Fruit fly (Drosophila melanogaster): ENCODE data around the gene mesh.

DNA sequence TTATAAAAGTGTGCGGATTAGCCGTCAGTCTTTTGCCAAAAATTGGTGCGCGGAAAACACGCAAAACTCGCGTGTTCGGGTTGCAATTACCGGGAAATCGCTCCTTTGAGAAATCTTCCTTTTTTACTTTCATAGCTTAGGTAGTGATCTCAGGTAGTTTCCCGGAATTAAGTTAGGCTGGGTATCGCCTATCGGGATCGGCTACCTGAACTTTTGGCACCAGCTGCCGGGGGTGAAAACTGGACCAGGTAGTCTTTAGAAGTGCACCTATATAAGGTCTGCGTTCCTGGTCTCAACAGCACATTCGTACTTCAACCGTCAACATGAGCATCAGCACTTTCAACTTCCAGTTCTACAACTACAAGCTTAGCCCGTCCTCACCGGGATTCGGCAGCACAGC is 2.5 kb downstream of the mesh start, which contains the start of gene bnk:
- no peak for TF ChIP-seq CG8478 (optimal IDR thresholded peaks at IDR 0.05)
- no peak for TF ChIP-seq EcR (GFP tag; optimal IDR thresholded peaks at IDR 0.05)
- no peak for TF ChIP-seq pan (optimal IDR thresholded peaks at IDR 0.05)
- TF ChIP-seq Dll (optimal IDR thresholded peaks at IDR 0.05): no peak

All from whole organism.